ENCODE assay signal across 5 fruit fly cellular contexts in genomic region chr3L:15530638-15531225, dm6.
A peak's percentile ranks its signal among the peaks of the same experiment; 100 is the strongest.
TF ChIP-seq lines count a peak whose summit lies in the region.

No protein-coding gene starts in this region.

- no peak for TF ChIP-seq CTCF in whole organism, embryonic (GFP tag; optimal IDR thresholded peaks at IDR 0.05; lab: Kevin White, UChicago)

TF ChIP-seq in whole organism, adult, 20 proteins besides CTCF, POLR2A, EP300 and RAD21:
- TF ChIP-seq kay (GFP tag; lab: Kevin White, UChicago; ENCODE audit: borderline replicate concordance) = peak; percentile 66
- TF ChIP-seq tj (GFP tag; optimal IDR thresholded peaks at IDR 0.05; lab: Kevin White, UChicago) = peak; percentile 92
- no peak for TF ChIP-seq pad (GFP tag; optimal IDR thresholded peaks at IDR 0.05; lab: Kevin White, UChicago)
- no peak for TF ChIP-seq CG12768 (GFP tag; optimal IDR thresholded peaks at IDR 0.05; lab: Kevin White, UChicago)
- TF ChIP-seq cnc (optimal IDR thresholded peaks at IDR 0.05; lab: Kevin White, UChicago) = no peak
- no peak for TF ChIP-seq Crg-1 (GFP tag; optimal IDR thresholded peaks at IDR 0.05; lab: Kevin White, UChicago)
- TF ChIP-seq ovo (GFP tag; optimal IDR thresholded peaks at IDR 0.05; lab: Kevin White, UChicago) = no peak

TF ChIP-seq in whole organism, embryonic, 481 proteins besides CTCF, POLR2A, EP300 and RAD21 (continues in another document):
- TF ChIP-seq grn (GFP tag; optimal IDR thresholded peaks at IDR 0.05; lab: Kevin White, UChicago) (no peak), gce (GFP tag; IDR thresholded peaks at IDR 0.05; lab: Robert Waterston, UW) (no peak), Side (GFP tag; optimal IDR thresholded peaks at IDR 0.05; lab: Kevin White, UChicago) (no peak), ara (GFP tag; IDR thresholded peaks at IDR 0.05; lab: Robert Waterston, UW) (no peak), cwo (GFP tag; optimal IDR thresholded peaks at IDR 0.05; lab: Kevin White, UChicago) (no peak), Jarid2 (GFP tag; optimal IDR thresholded peaks at IDR 0.05; lab: Kevin White, UChicago) (no peak), ewg (GFP tag; optimal IDR thresholded peaks at IDR 0.05; lab: Kevin White, UChicago) (no peak), Dll (GFP tag; IDR thresholded peaks at IDR 0.05; lab: Robert Waterston, UW; ENCODE audit: partially characterized antibody) (no peak), CG10274 (GFP tag; optimal IDR thresholded peaks at IDR 0.05; lab: Kevin White, UChicago) (no peak), eve (GFP tag; optimal IDR thresholded peaks at IDR 0.05; lab: Kevin White, UChicago) (no peak), wor (GFP tag; IDR thresholded peaks at IDR 0.05; lab: Robert Waterston, UW) (no peak), jigr1 (GFP tag; IDR thresholded peaks at IDR 0.05; lab: Robert Waterston, UW) (no peak), CG1832 (GFP tag; optimal IDR thresholded peaks at IDR 0.05; lab: Kevin White, UChicago) (no peak), CG3995 (GFP tag; optimal IDR thresholded peaks at IDR 0.05; lab: Kevin White, UChicago) (no peak), da (GFP tag; optimal IDR thresholded peaks at IDR 0.05; lab: Kevin White, UChicago) (no peak), esg (GFP tag; conservative IDR thresholded peaks at IDR 0.05; lab: Robert Waterston, UW) (no peak), HmgD (GFP tag; optimal IDR thresholded peaks at IDR 0.05; lab: Kevin White, UChicago) (no peak), CG12391 (tag; optimal IDR thresholded peaks at IDR 0.05; lab: Kevin White, UChicago) (no peak), E2f1 (GFP tag; IDR thresholded peaks at IDR 0.05; lab: Robert Waterston, UW) (no peak), CG8290 (GFP tag; optimal IDR thresholded peaks at IDR 0.05; lab: Kevin White, UChicago) (no peak), CG8290 (tag; optimal IDR thresholded peaks at IDR 0.05; lab: Kevin White, UChicago) (peak; percentile 34 to 49), shn (GFP tag; optimal IDR thresholded peaks at IDR 0.05; lab: Kevin White, UChicago) (no peak), HLH54F (GFP tag; optimal IDR thresholded peaks at IDR 0.05; lab: Kevin White, UChicago) (no peak)

TF ChIP-seq in whole organism, prepupa, 60 proteins besides CTCF, POLR2A, EP300 and RAD21:
- TF ChIP-seq Eip78C (GFP tag; lab: Kevin White, UChicago) = peak; percentile 65
- TF ChIP-seq CG6854 (GFP tag; optimal IDR thresholded peaks at IDR 0.05; lab: Kevin White, UChicago) = peak; percentile 34
- peak; percentile 0 for TF ChIP-seq Sox14 (GFP tag; optimal IDR thresholded peaks at IDR 0.05; lab: Kevin White, UChicago)
- TF ChIP-seq svp (GFP tag; lab: Kevin White, UChicago) = no peak
- no peak for TF ChIP-seq fd85E (GFP tag; optimal IDR thresholded peaks at IDR 0.05; lab: Kevin White, UChicago)
- TF ChIP-seq fkh (GFP tag; optimal IDR thresholded peaks at IDR 0.05; lab: Kevin White, UChicago) = peak; percentile 86
- TF ChIP-seq achi (GFP tag; optimal IDR thresholded peaks at IDR 0.05; lab: Kevin White, UChicago) = peak; percentile 24
- TF ChIP-seq CG3032 (tag; optimal IDR thresholded peaks at IDR 0.05; lab: Kevin White, UChicago) = no peak
- no peak for TF ChIP-seq CG15336 (GFP tag; IDR thresholded peaks at IDR 0.05; lab: Robert Waterston, UW)
- TF ChIP-seq CG6808 (GFP tag; optimal IDR thresholded peaks at IDR 0.05; lab: Kevin White, UChicago) = peak; percentile 14
- peak; percentile 19 to 28 for TF ChIP-seq ss (GFP tag; optimal IDR thresholded peaks at IDR 0.05; lab: Kevin White, UChicago)
- peak; percentile 10 for TF ChIP-seq CG3919 (GFP tag; optimal IDR thresholded peaks at IDR 0.05; lab: Kevin White, UChicago)

TF ChIP-seq in whole organism, pupa, 21 proteins besides CTCF, POLR2A, EP300 and RAD21:
- TF ChIP-seq gl (tag; optimal IDR thresholded peaks at IDR 0.05; lab: Kevin White, UChicago) = peak; percentile 30
- TF ChIP-seq EcR (GFP tag; optimal IDR thresholded peaks at IDR 0.05; lab: Kevin White, UChicago) = peak; percentile 23
- no peak for TF ChIP-seq fd96Ca (GFP tag; IDR thresholded peaks at IDR 0.05; lab: Robert Waterston, UW)

TF ChIP-seq in whole organism, wandering third instar larva, 38 proteins besides CTCF, POLR2A, EP300 and RAD21:
- TF ChIP-seq Hnf4 (GFP tag; optimal IDR thresholded peaks at IDR 0.05; lab: Kevin White, UChicago) = peak; percentile 25
- TF ChIP-seq OdsH (GFP tag; optimal IDR thresholded peaks at IDR 0.05; lab: Kevin White, UChicago) = peak; percentile 47
- no peak for TF ChIP-seq Rel (GFP tag; optimal IDR thresholded peaks at IDR 0.05; lab: Kevin White, UChicago)
- no peak for TF ChIP-seq Rel (tag; optimal IDR thresholded peaks at IDR 0.05; lab: Kevin White, UChicago)
- peak; percentile 54 for TF ChIP-seq h (GFP tag; optimal IDR thresholded peaks at IDR 0.05; lab: Kevin White, UChicago)
- no peak for TF ChIP-seq CG32264 (GFP tag; optimal IDR thresholded peaks at IDR 0.05; lab: Kevin White, UChicago)
- TF ChIP-seq Sp1 (GFP tag; optimal IDR thresholded peaks at IDR 0.05; lab: Kevin White, UChicago) = peak; percentile 50
- peak; percentile 64 for TF ChIP-seq sage (GFP tag; optimal IDR thresholded peaks at IDR 0.05; lab: Kevin White, UChicago)
- TF ChIP-seq CrebA (GFP tag; optimal IDR thresholded peaks at IDR 0.05; lab: Kevin White, UChicago; ENCODE audit: borderline replicate concordance) = no peak
- peak; percentile 26 for TF ChIP-seq rgr (GFP tag; optimal IDR thresholded peaks at IDR 0.05; lab: Kevin White, UChicago)
- TF ChIP-seq N (GFP tag; optimal IDR thresholded peaks at IDR 0.05; lab: Kevin White, UChicago) = no peak
- TF ChIP-seq brk (GFP tag; optimal IDR thresholded peaks at IDR 0.05; lab: Kevin White, UChicago) = peak; percentile 58
- peak; percentile 41 for TF ChIP-seq fru (GFP tag; optimal IDR thresholded peaks at IDR 0.05; lab: Kevin White, UChicago)
- TF ChIP-seq CG9705 (GFP tag; optimal IDR thresholded peaks at IDR 0.05; lab: Kevin White, UChicago) = no peak
- TF ChIP-seq br (GFP tag; optimal IDR thresholded peaks at IDR 0.05; lab: Kevin White, UChicago) = peak; percentile 15
